Worm (Caenorhabditis elegans) whole organism, mixed stage, embryonic: ENCODE results near the gene bir-1.

Source experiments
- elt-1 ChIP-seq: sonication (generic microtip); optimal IDR thresholded peaks from 2 replicates; lab custom pipeline; 2017; ENCODE audit warnings: missing genetic modification characterization, mild to moderate bottlenecking, missing compliant biosample characterization, antibody characterized with exemption, moderate library complexity, borderline replicate concordance; ENCODE audit not compliant: insufficient read depth
- hlh-1 ChIP-seq: fragments of 150-350 bp; optimal IDR thresholded peaks from 2 replicates; lab custom pipeline; 2014; ENCODE audit warnings: missing biosample characterization, missing genetic modification reagents, missing genetic modification characterization
- mab-5 ChIP-seq: fragments of 150-350 bp; optimal IDR thresholded peaks from 2 replicates; lab custom pipeline; 2014; ENCODE audit warnings: missing biosample characterization, missing genetic modification characterization
- nhr-237 ChIP-seq: fragments of 150-350 bp; optimal IDR thresholded peaks from 2 replicates; lab custom pipeline; 2014; ENCODE audit warnings: missing biosample characterization, missing genetic modification characterization
- nhr-28 ChIP-seq: fragments of 150-350 bp; optimal IDR thresholded peaks from 2 replicates; lab custom pipeline; 2014; ENCODE audit warnings: missing biosample characterization, missing genetic modification characterization
- nhr-76 ChIP-seq: sonication (generic microtip); optimal IDR thresholded peaks from 2 replicates; lab custom pipeline; 2017; ENCODE audit warnings: missing biosample characterization, missing genetic modification characterization
- pha-4 ChIP-seq: fragments of 150-350 bp; optimal IDR thresholded peaks from 2 replicates; lab custom pipeline; 2018; ENCODE audit warnings: missing biosample characterization, missing genetic modification reagents, missing genetic modification characterization
- snpc-4 ChIP-seq: fragments of 150-350 bp; optimal IDR thresholded peaks from 2 replicates; lab custom pipeline; 2014; ENCODE audit warnings: missing biosample characterization, missing genetic modification characterization
- unc-39 ChIP-seq: fragments of 150-350 bp; optimal IDR thresholded peaks from 2 replicates; lab custom pipeline; 2014; ENCODE audit warnings: missing biosample characterization, missing genetic modification characterization

DNA sequence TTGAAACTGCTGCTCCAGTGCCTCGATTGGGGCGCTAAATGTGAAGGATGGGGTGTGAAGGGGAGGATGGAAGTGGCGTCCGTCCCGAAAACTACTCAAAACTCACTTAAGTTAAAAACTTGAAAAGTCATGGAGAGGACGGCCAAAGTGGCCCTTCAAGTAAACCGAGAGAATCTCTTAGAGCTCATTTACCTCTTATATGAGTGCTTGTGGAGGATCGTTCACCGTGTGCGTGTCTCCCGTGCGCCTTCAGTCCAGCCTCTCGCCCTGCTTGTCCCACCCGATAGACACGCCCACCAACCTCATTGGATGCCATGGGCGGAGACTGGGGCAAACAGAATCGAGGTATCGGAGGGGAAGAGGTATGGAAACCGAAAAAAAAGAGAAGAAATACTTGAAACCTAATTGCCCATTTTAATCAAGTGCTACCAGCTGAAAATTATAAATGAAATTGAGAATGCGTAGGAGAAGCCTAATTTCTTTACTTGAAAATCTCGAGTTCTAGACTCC lies 20.7 kb downstream of the bir-1 start, which contains the start of gene ceh-27:
- TF ChIP-seq pha-4 (tag; lab: Kevin White, UChicago) = no peak
- TF ChIP-seq nhr-76 = no peak
- TF ChIP-seq unc-39 = no peak
- TF ChIP-seq snpc-4 (tag; lab: Kevin White, UChicago) = no peak
- no peak for TF ChIP-seq elt-1
- TF ChIP-seq hlh-1 (tag; lab: Kevin White, UChicago) = no peak
- TF ChIP-seq nhr-28 (tag; lab: Kevin White, UChicago) = no peak
- no peak for TF ChIP-seq nhr-237 (tag; lab: Kevin White, UChicago)
- TF ChIP-seq mab-5 (tag; lab: Kevin White, UChicago) = no peak
